Fruit fly (Drosophila melanogaster) whole organism, prepupa: ENCODE measurements around the gene Clic.

Experiments
- Blimp-1 ChIP-seq: fragments of 200-800 bp; sonication (Bioruptor generic); optimal IDR thresholded peaks from 3 replicates; lab custom pipeline; 2017; ENCODE audit warnings: missing biosample characterization, missing genetic modification characterization, mild to moderate bottlenecking, moderate library complexity, missing genetic modification reagents
- CG10669 ChIP-seq: fragments of 200-800 bp; sonication (Bioruptor generic); optimal IDR thresholded peaks from 3 replicates; lab custom pipeline; 2018; ENCODE audit warnings: missing biosample characterization, mild to moderate bottlenecking, missing genetic modification characterization, moderate library complexity
- CG11762 ChIP-seq: fragments of 200-800 bp; sonication (Bioruptor generic); optimal IDR thresholded peaks from 3 replicates; lab custom pipeline; 2016; ENCODE audit warnings: missing biosample characterization, missing genetic modification characterization; ENCODE audit not compliant: insufficient read depth
- CG8632 ChIP-seq: fragments of 200-800 bp; sonication (Bioruptor generic); optimal IDR thresholded peaks from 3 replicates; lab custom pipeline; 2016; ENCODE audit warnings: missing biosample characterization, missing genetic modification characterization
- Ets96B ChIP-seq: fragments of 200-800 bp; optimal IDR thresholded peaks from 2 replicates; lab custom pipeline; 2019; ENCODE audit warnings: missing biosample characterization, mild to moderate bottlenecking, missing genetic modification characterization, moderate library complexity
- Hr39 ChIP-seq: fragments of 200-800 bp; sonication (Bioruptor generic); optimal IDR thresholded peaks from 2 replicates; lab custom pipeline; 2016; ENCODE audit warnings: missing biosample characterization, missing genetic modification characterization
- OdsH ChIP-seq: fragments of 200-800 bp; sonication (Bioruptor generic); optimal IDR thresholded peaks from 3 replicates; lab custom pipeline; 2016; ENCODE audit warnings: missing biosample characterization, missing genetic modification characterization
- Sox102F ChIP-seq: fragments of 200-800 bp; sonication (Bioruptor generic); optimal IDR thresholded peaks from 2 replicates; lab custom pipeline; 2016; ENCODE audit warnings: missing biosample characterization, mild to moderate bottlenecking, missing genetic modification characterization
- acj6 ChIP-seq: fragments of 200-800 bp; sonication (Bioruptor generic); optimal IDR thresholded peaks from 3 replicates; lab custom pipeline; 2016; ENCODE audit warnings: missing biosample characterization, missing genetic modification characterization
- cyc ChIP-seq: fragments of 200-800 bp; sonication (Bioruptor generic); optimal IDR thresholded peaks from 3 replicates; lab custom pipeline; 2016; ENCODE audit warnings: missing biosample characterization, missing genetic modification characterization
- fd59A ChIP-seq: fragments of 200-800 bp; sonication (Bioruptor generic); optimal IDR thresholded peaks from 2 replicates; lab custom pipeline; 2017; ENCODE audit warnings: missing biosample characterization, mild to moderate bottlenecking, missing genetic modification characterization, missing genetic modification reagents
- fkh ChIP-seq: fragments of 200-800 bp; sonication (Bioruptor generic); optimal IDR thresholded peaks from 3 replicates; lab custom pipeline; 2017; ENCODE audit warnings: missing biosample characterization, mild to moderate bottlenecking, missing genetic modification characterization, moderate library complexity
- lz ChIP-seq: fragments of 200-800 bp; sonication (Bioruptor generic); optimal IDR thresholded peaks from 3 replicates; lab custom pipeline; 2016; ENCODE audit warnings: missing biosample characterization, missing genetic modification characterization

dm6 chrX:13814058-13814457 lies 8.0 kb downstream of the Clic start:
- no peak for TF ChIP-seq cyc
- TF ChIP-seq CG8632 (GFP tag; lab: Kevin White, UChicago) = no peak
- TF ChIP-seq Sox102F (GFP tag; lab: Kevin White, UChicago) = no peak
- no peak for TF ChIP-seq fkh
- no peak for TF ChIP-seq Blimp-1 (GFP tag; lab: Kevin White, UChicago)
- no peak for TF ChIP-seq CG11762 (GFP tag; lab: Kevin White, UChicago)
- no peak for TF ChIP-seq OdsH
- no peak for TF ChIP-seq Ets96B (tag; lab: Kevin White, UChicago)
- no peak for TF ChIP-seq lz
- TF ChIP-seq CG10669 (GFP tag; lab: Kevin White, UChicago) = no peak
- TF ChIP-seq acj6 (GFP tag; lab: Kevin White, UChicago) = no peak
- no peak for TF ChIP-seq Hr39
- no peak for TF ChIP-seq fd59A (GFP tag; lab: Kevin White, UChicago)
